Worm (Caenorhabditis elegans) whole organism, L4/young adult: ENCODE results near the gene lgc-56.

Source experiments
- W03F9.2 ChIP-seq: fragments of 150-350 bp; optimal IDR thresholded peaks from 2 replicates; lab custom pipeline; 2014; ENCODE audit warnings: missing biosample characterization, missing genetic modification characterization
- dao-5 ChIP-seq: sonication (generic microtip); optimal IDR thresholded peaks from 2 replicates; lab custom pipeline; 2016; ENCODE audit warnings: missing genotype, missing genetic modification characterization, moderate library complexity, missing compliant biosample characterization
- him-1 ChIP-seq: sonication (generic microtip); optimal IDR thresholded peaks from 2 replicates; lab custom pipeline; 2016; ENCODE audit warnings: missing genotype, missing genetic modification reagents, missing genetic modification characterization, missing compliant biosample characterization

ce11 chrII:5085450-5085849 lies 44.7 kb upstream of the lgc-56 start, which contains the start of gene txt-9:
- TF ChIP-seq dao-5 (tag; lab: Kevin White, UChicago) (no peak), him-1 (tag; lab: Kevin White, UChicago) (no peak), W03F9.2 (tag; lab: Kevin White, UChicago) (no peak)
